Worm (Caenorhabditis elegans): Measurements from ENCODE around the gene pcp-5.

The pcp-5 gene

ce11 chrIII:7877090-7877489 lies 30.3 kb downstream of the pcp-5 start (continued):
- no peak for TF ChIP-seq nhr-28 (tag; optimal IDR thresholded peaks at IDR 0.05)
- no peak for TF ChIP-seq ces-1 (GFP tag; optimal IDR thresholded peaks at IDR 0.05)

ce11 chrIII:7873481-7873880 lies 33.9 kb downstream of the pcp-5 start, which contains the start of gene tyr-1:
TSS of gene tyr-1 (plus strand) at chrIII:7873781.
- no peak for TF ChIP-seq efl-1 (optimal IDR thresholded peaks at IDR 0.05)
- peak in 1 of 2 experiments; percentile 17 for TF ChIP-seq efl-1 (GFP tag; optimal IDR thresholded peaks at IDR 0.05 in 1 of 2)
- no peak for TF ChIP-seq nhr-237 (tag; optimal IDR thresholded peaks at IDR 0.05)
- no peak for TF ChIP-seq rnt-1 (tag; optimal IDR thresholded peaks at IDR 0.05)

DNA sequence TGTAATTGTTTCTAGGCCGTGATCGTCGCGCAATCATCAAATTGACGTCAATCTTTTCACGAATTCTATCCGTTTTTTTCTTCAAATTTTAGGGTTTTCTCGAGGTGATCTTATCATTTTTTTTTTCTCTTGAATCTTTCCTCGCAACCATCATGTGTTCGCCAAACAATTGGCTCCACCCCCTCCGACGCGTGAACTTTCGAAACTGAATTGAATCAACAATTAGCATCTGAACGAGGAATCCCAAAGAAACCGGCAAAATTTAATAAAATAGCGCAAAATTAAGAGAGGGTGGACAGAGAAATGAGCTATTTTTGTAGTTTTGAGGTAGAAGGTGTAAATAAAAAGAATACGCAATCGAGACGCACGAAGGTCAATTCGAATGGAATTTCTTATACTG lies 34.6 kb downstream of the pcp-5 start:
- no peak for TF ChIP-seq nhr-84 (tag; optimal IDR thresholded peaks at IDR 0.05)
- no peak for TF ChIP-seq nhr-19 (GFP tag; conservative IDR thresholded peaks at IDR 0.05)
- peak; percentile 36 for TF ChIP-seq nhr-71 (tag; optimal IDR thresholded peaks at IDR 0.05)
- peak; percentile 64 for TF ChIP-seq lin-14 (GFP tag; optimal IDR thresholded peaks at IDR 0.05)
- no peak for TF ChIP-seq lin-39 (tag; optimal IDR thresholded peaks at IDR 0.05)
- TF ChIP-seq nhr-85 (tag) = peak; percentile 86
- peak; percentile 14 for TF ChIP-seq vab-15 (tag; optimal IDR thresholded peaks at IDR 0.05)
- peak in 1 of 2 experiments; percentile 16 for TF ChIP-seq lsy-2 (tag; optimal IDR thresholded peaks at IDR 0.05)
- TF ChIP-seq blmp-1 (tag; optimal IDR thresholded peaks at IDR 0.05) = peak; percentile 63
- TF ChIP-seq nhr-20 (tag; optimal IDR thresholded peaks at IDR 0.05) = peak; percentile 39
- peak in 1 of 6 experiments; percentile 73 for TF ChIP-seq elt-3 (tag; optimal IDR thresholded peaks at IDR 0.05)
- peak; percentile 8 for TF ChIP-seq snu-23 (GFP tag; optimal IDR thresholded peaks at IDR 0.05)
- peak; percentile 53 for TF ChIP-seq mep-1 (tag; optimal IDR thresholded peaks at IDR 0.05)

DNA sequence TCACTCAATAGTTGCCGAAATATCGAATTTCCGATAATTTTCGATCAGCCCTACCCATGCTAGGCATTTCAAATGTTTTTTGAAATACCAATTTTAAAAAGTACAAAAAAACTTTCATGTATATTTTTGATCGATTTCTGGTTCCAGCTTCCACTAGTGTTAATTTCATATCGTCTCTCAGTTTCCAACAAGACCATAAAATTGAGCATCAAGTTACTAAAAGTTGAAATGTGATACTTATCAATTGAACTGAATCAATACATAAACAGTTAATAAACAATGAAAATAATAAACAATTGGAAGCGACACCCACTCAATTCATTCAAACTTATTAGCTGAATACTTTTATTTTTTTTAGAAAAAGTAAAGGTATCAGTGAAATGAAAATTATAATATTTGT lies 41.2 kb downstream of the pcp-5 start, which contains the start of gene cup-4:
cup-4 (plus strand) TSS at position 301 of the 400 bp plus-strand sequence.
- no peak for TF ChIP-seq ceh-90 (tag; optimal IDR thresholded peaks at IDR 0.05)
- no peak for TF ChIP-seq snpc-4 (tag; optimal IDR thresholded peaks at IDR 0.05)

DNA sequence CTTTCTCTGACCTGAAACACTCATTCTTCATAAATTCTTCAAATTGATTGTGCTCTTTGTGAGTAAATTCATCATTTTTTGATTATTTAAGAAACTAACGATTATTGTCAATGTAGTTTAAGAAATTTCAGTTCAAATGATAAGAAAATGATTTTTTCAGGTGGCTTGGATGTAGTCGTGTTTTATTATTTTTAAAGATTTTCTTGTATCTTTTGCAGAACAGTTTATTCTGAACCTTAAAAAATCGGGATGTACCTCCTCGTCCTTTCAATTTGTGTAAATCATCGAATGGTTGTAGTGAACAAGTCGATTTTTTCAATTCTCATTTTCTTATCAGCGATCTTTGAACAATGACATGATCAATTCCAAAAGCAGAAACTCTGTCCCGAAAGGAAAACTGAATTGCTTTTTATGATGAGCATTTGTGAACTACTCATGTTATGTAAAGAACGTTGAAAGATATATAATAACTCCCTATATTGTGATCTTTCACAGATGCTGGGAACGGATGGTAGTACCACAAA lies 42.1 kb downstream of the pcp-5 start, which contains the start of gene slc-17.3:
slc-17.3 (minus strand) TSS at position 51 of the 524 bp plus-strand sequence.
- TF ChIP-seq nhr-71 (tag; optimal IDR thresholded peaks at IDR 0.05) (no peak), unc-30 (tag; optimal IDR thresholded peaks at IDR 0.05) (no peak), nhr-85 (tag) (no peak), aha-1 (tag; optimal IDR thresholded peaks at IDR 0.05) (no peak), ztf-11 (tag; optimal IDR thresholded peaks at IDR 0.05) (no peak), zip-4 (GFP tag; optimal IDR thresholded peaks at IDR 0.05) (no peak)

DNA sequence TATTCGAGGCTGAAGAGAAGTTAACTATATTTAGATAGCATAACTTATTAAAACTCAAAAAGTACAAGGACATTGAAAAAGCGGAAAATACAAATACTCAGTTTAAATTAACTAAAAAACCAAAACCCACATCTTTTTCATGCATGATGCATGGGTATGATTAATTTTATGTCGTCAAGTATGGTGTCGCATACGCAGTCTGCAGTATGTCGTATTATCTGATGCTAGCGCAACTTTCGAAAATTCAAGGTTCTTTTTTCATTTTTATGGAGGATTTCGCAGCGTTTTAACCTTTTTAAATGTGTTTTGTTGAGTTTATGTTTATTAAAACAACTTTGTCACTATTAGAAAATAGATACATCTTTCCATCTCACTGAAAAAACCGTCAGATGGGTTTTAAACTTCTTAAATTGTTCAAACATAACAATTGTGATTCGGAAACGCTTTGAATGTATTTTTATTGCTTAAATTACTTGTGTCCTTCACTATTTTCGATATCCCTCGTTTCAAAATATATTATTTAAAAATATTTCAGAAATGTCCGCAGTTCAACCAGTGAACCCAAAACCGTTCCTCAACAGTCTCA lies 45.8 kb downstream of the pcp-5 start, which contains the start of gene snr-5:
snr-5 (plus strand) TSS at position 536 of the 586 bp plus-strand sequence.
- peak; percentile 55 to 60 for TF ChIP-seq lin-35 (GFP tag; optimal IDR thresholded peaks at IDR 0.05)
- no peak for TF ChIP-seq unc-30 (tag; optimal IDR thresholded peaks at IDR 0.05)
- TF ChIP-seq F16B12.6 (tag; optimal IDR thresholded peaks at IDR 0.05) = peak; percentile 81
- peak in 1 of 3 experiments; percentile 11 for TF ChIP-seq ceh-82 (tag; optimal IDR thresholded peaks at IDR 0.05)
- peak; percentile 19 to 65 for TF ChIP-seq lsy-2 (tag; optimal IDR thresholded peaks at IDR 0.05)
- no peak for TF ChIP-seq swsn-7 (tag; optimal IDR thresholded peaks at IDR 0.05)
- no peak for TF ChIP-seq sox-4 (tag; optimal IDR thresholded peaks at IDR 0.05)
- no peak for TF ChIP-seq zag-1 (tag; optimal IDR thresholded peaks at IDR 0.05)
- TF ChIP-seq lin-39 (tag; optimal IDR thresholded peaks at IDR 0.05) = no peak
- TF ChIP-seq nhr-12 (tag; optimal IDR thresholded peaks at IDR 0.05) = no peak
- no peak for TF ChIP-seq lin-13 (GFP tag; optimal IDR thresholded peaks at IDR 0.05)
- TF ChIP-seq dpl-1 (GFP tag; optimal IDR thresholded peaks at IDR 0.05) = peak; percentile 32 to 64 (median 47)
- TF ChIP-seq isw-1 (GFP tag; IDR thresholded peaks at IDR 0.05) = no peak
- no peak for TF ChIP-seq C34B4.2 (tag; optimal IDR thresholded peaks at IDR 0.05)
- TF ChIP-seq grh-1 (GFP tag; IDR thresholded peaks at IDR 0.05) = no peak
- TF ChIP-seq blmp-1 (tag; optimal IDR thresholded peaks at IDR 0.05) = peak; percentile 35
- TF ChIP-seq aha-1 (tag; optimal IDR thresholded peaks at IDR 0.05) = no peak
- no peak for TF ChIP-seq C04F5.9 (tag; optimal IDR thresholded peaks at IDR 0.05)
- TF ChIP-seq vab-15 (tag; optimal IDR thresholded peaks at IDR 0.05) = no peak
- no peak for TF ChIP-seq dsc-1 (tag; optimal IDR thresholded peaks at IDR 0.05)
- TF ChIP-seq ztf-4 (tag; optimal IDR thresholded peaks at IDR 0.05) = no peak
- TF ChIP-seq ets-5 (GFP tag; IDR thresholded peaks at IDR 0.05) = no peak
- no peak for TF ChIP-seq mef-2 (tag; optimal IDR thresholded peaks at IDR 0.05)
- TF ChIP-seq skn-1 (tag; optimal IDR thresholded peaks at IDR 0.05) = no peak

Data from whole organism, L1 larva.